Fruit fly (Drosophila melanogaster) whole organism, embryonic: ENCODE data around the gene CG34384.

ENCODE experiments used
- Adf1 ChIP-seq: fragments of 200-800 bp; sonication (Bioruptor generic); IDR thresholded peaks from 2 replicates; pipeline ENCODE4 v1.3.6; 2022; ENCODE audit warnings: missing biosample characterization, missing genetic modification characterization
- Aef1 ChIP-seq: fragments of 200-800 bp; sonication (Bioruptor generic); IDR thresholded peaks from 3 replicates; pipeline ENCODE4 v1.3.6; 2022; ENCODE audit warnings: missing biosample characterization, missing genetic modification characterization
- Blimp-1 ChIP-seq: fragments of 200-800 bp; sonication (Bioruptor generic); optimal IDR thresholded peaks from 3 replicates; lab custom pipeline; 2018; ENCODE audit warnings: missing biosample characterization, missing genetic modification characterization, mild to moderate bottlenecking, moderate library complexity, missing genetic modification reagents
- CG10565 ChIP-seq: fragments of 200-800 bp; sonication (Bioruptor generic); optimal IDR thresholded peaks from 3 replicates; lab custom pipeline; 2016; ENCODE audit warnings: missing biosample characterization, mild to moderate bottlenecking, missing genetic modification characterization
- CG11247 ChIP-seq: fragments of 200-800 bp; sonication (Bioruptor generic); IDR thresholded peaks from 2 replicates; pipeline ENCODE4 v1.3.6; 2022; ENCODE audit warnings: missing biosample characterization, missing genetic modification characterization
- CG11456 ChIP-seq: fragments of 200-800 bp; sonication (Bioruptor generic); IDR thresholded peaks from 3 replicates; pipeline ENCODE4 v1.3.6; 2022; ENCODE audit warnings: missing biosample characterization, missing genetic modification characterization
- CG11504 ChIP-seq: fragments of 200-800 bp; sonication (Bioruptor generic); optimal IDR thresholded peaks from 3 replicates; lab custom pipeline; 2019; ENCODE audit warnings: missing biosample characterization, mild to moderate bottlenecking, missing genetic modification characterization, moderate library complexity
- CG1233 ChIP-seq: fragments of 200-800 bp; sonication (Bioruptor generic); optimal IDR thresholded peaks from 4 replicates; lab custom pipeline; 2018; ENCODE audit warnings: missing biosample characterization, mild to moderate bottlenecking, missing genetic modification characterization
- CG12391 ChIP-seq: fragments of 200-800 bp; sonication (Bioruptor generic); optimal IDR thresholded peaks from 3 replicates; lab custom pipeline; 2018; ENCODE audit warnings: missing biosample characterization, mild to moderate bottlenecking, missing genetic modification characterization, moderate library complexity
- CG17328 ChIP-seq: fragments of 200-800 bp; sonication (Bioruptor generic); IDR thresholded peaks from 2 replicates; pipeline ENCODE4 v1.3.6; 2022; ENCODE audit warnings: missing biosample characterization, missing genetic modification characterization
- CG31224 ChIP-seq: fragments of 200-800 bp; sonication (Bioruptor generic); IDR thresholded peaks from 2 replicates; pipeline ENCODE4 v1.3.6; 2022; ENCODE audit warnings: missing biosample characterization, missing genetic modification characterization
- CG34376 ChIP-seq: fragments of 200-800 bp; sonication (Bioruptor generic); optimal IDR thresholded peaks from 2 replicates; lab custom pipeline; 2018; ENCODE audit warnings: missing biosample characterization, mild to moderate bottlenecking, missing genetic modification characterization
- CG4404 ChIP-seq: fragments of 200-800 bp; sonication (Bioruptor generic); IDR thresholded peaks from 2 replicates; pipeline ENCODE4 v1.3.6; 2022; ENCODE audit warnings: missing biosample characterization, missing genetic modification characterization
- CG4820 ChIP-seq: fragments of 200-800 bp; sonication (Bioruptor generic); optimal IDR thresholded peaks from 3 replicates; lab custom pipeline; 2016; ENCODE audit warnings: missing biosample characterization, missing genetic modification characterization
- CG4854 ChIP-seq: fragments of 200-800 bp; sonication (Bioruptor generic); optimal IDR thresholded peaks from 2 replicates; lab custom pipeline; 2016; ENCODE audit warnings: missing biosample characterization, missing genetic modification characterization, inconsistent platforms
- CG6854 ChIP-seq: fragments of 200-800 bp; sonication (Bioruptor generic); optimal IDR thresholded peaks from 3 replicates; lab custom pipeline; 2017; ENCODE audit warnings: missing biosample characterization, mild to moderate bottlenecking, missing genetic modification characterization
- CG7786 ChIP-seq: fragments of 200-800 bp; sonication (Bioruptor generic); optimal IDR thresholded peaks from 2 replicates; lab custom pipeline; 2016; ENCODE audit warnings: missing biosample characterization, missing genetic modification characterization
- CG7928 ChIP-seq: fragments of 200-800 bp; sonication (Bioruptor generic); optimal IDR thresholded peaks from 2 replicates; lab custom pipeline; 2017; ENCODE audit warnings: missing biosample characterization, mild to moderate bottlenecking, missing genetic modification characterization
- CG9932 ChIP-seq: fragments of 200-800 bp; sonication (Bioruptor generic); IDR thresholded peaks from 2 replicates; pipeline ENCODE4 v1.3.6; 2022; ENCODE audit warnings: missing biosample characterization, missing genetic modification characterization
- CrebB ChIP-seq: fragments of 200-800 bp; sonication (Bioruptor generic); optimal IDR thresholded peaks from 3 replicates; lab custom pipeline; 2018; ENCODE audit warnings: missing biosample characterization, mild to moderate bottlenecking, missing genetic modification characterization
- Dref ChIP-seq: fragments of 200-800 bp; sonication (Bioruptor generic); IDR thresholded peaks from 2 replicates; pipeline ENCODE4 v1.3.6; 2022; ENCODE audit warnings: missing biosample characterization, missing genetic modification characterization
- Fer1 ChIP-seq: fragments of 200-800 bp; sonication (Bioruptor generic); optimal IDR thresholded peaks from 2 replicates; lab custom pipeline; 2017; ENCODE audit warnings: missing biosample characterization, mild to moderate bottlenecking, missing genetic modification characterization
- Fer2 ChIP-seq: fragments of 200-800 bp; sonication (Bioruptor generic); optimal IDR thresholded peaks from 2 replicates; lab custom pipeline; 2018; ENCODE audit warnings: missing biosample characterization, mild to moderate bottlenecking, missing genetic modification characterization, moderate library complexity
- Hsf ChIP-seq: fragments of 200-800 bp; sonication (Bioruptor generic); optimal IDR thresholded peaks from 3 replicates; lab custom pipeline; 2016; ENCODE audit warnings: missing biosample characterization, missing genetic modification characterization
- Kr ChIP-seq: fragments of 200-800 bp; sonication (Bioruptor generic); optimal IDR thresholded peaks from 2 replicates; lab custom pipeline; 2017; ENCODE audit warnings: missing biosample characterization, mild to moderate bottlenecking, missing genetic modification characterization
- Scr ChIP-seq: fragments of 200-800 bp; sonication (Bioruptor generic); IDR thresholded peaks from 2 replicates; pipeline ENCODE4 v1.3.6; 2022; ENCODE audit warnings: missing biosample characterization, missing genetic modification characterization; ENCODE audit not compliant: partially characterized antibody
- Sry-δ ChIP-seq: fragments of 200-800 bp; sonication (Bioruptor generic); optimal IDR thresholded peaks from 2 replicates; lab custom pipeline; 2016; ENCODE audit warnings: missing biosample characterization, missing genetic modification characterization
- Taf1 ChIP-seq: fragments of 200-800 bp; sonication (Bioruptor generic); IDR thresholded peaks from 2 replicates; pipeline ENCODE4 v1.3.6; 2022; ENCODE audit warnings: missing biosample characterization, missing genetic modification characterization
- Trl ChIP-seq, 3 experiments: fragments of >200 bp in 2 of 3; fragments of 200-800 bp in 1 of 3; sonication (Bioruptor generic) in 1 of 3; optimal IDR thresholded peaks; 2 replicates in 1 of 3; 3 replicates in 2 of 3; lab custom pipeline; 2016 to 2017; ENCODE audit warnings: missing biosample characterization in 1 of 3, missing genetic modification characterization in 1 of 3
- ase ChIP-seq: fragments of 200-800 bp; sonication (Bioruptor generic); IDR thresholded peaks from 3 replicates; pipeline ENCODE4 v1.3.6; 2022; ENCODE audit warnings: missing biosample characterization, missing genetic modification characterization
- bcd ChIP-seq: fragments of 200-800 bp; sonication (Bioruptor generic); optimal IDR thresholded peaks from 2 replicates; lab custom pipeline; 2017; ENCODE audit warnings: missing biosample characterization, mild to moderate bottlenecking, missing genetic modification characterization
- btn ChIP-seq: fragments of 200-800 bp; sonication (Bioruptor generic); optimal IDR thresholded peaks from 2 replicates; lab custom pipeline; 2016; ENCODE audit warnings: missing biosample characterization, missing genetic modification characterization
- chif ChIP-seq, 2 experiments: fragments of 200-800 bp; sonication (Bioruptor generic); optimal IDR thresholded peaks; 3 replicates each; lab custom pipeline; 2016; ENCODE audit warnings: missing biosample characterization in 2 of 2, missing genetic modification characterization in 2 of 2
- corto ChIP-seq: fragments of 200-800 bp; sonication (Bioruptor generic); optimal IDR thresholded peaks from 2 replicates; lab custom pipeline; 2016; ENCODE audit warnings: missing biosample characterization, mild to moderate bottlenecking, missing genetic modification characterization, moderate library complexity
- crc ChIP-seq: fragments of 200-800 bp; sonication (Bioruptor generic); optimal IDR thresholded peaks from 2 replicates; lab custom pipeline; 2016; ENCODE audit warnings: missing biosample characterization, missing genetic modification characterization
- eve ChIP-seq, 2 experiments: fragments of >200 bp; optimal IDR thresholded peaks; 2 replicates each; lab custom pipeline; 2017; ENCODE audit warnings: missing biosample characterization in 2 of 2, missing genetic modification characterization in 2 of 2
- gro ChIP-seq: fragments of 200-800 bp; sonication (Bioruptor generic); optimal IDR thresholded peaks from 2 replicates; lab custom pipeline; 2016; ENCODE audit warnings: missing biosample characterization, missing genetic modification characterization
- ham ChIP-seq: fragments of 200-800 bp; sonication (Bioruptor generic); IDR thresholded peaks from 2 replicates; pipeline ENCODE4 v1.3.6; 2022; ENCODE audit warnings: missing biosample characterization, missing genetic modification characterization
- jing ChIP-seq: fragments of 200-800 bp; sonication (Bioruptor generic); optimal IDR thresholded peaks from 2 replicates; lab custom pipeline; 2018; ENCODE audit warnings: missing biosample characterization, mild to moderate bottlenecking, missing genetic modification characterization
- klu ChIP-seq: fragments of 200-800 bp; sonication (Bioruptor generic); IDR thresholded peaks from 2 replicates; pipeline ENCODE4 v1.3.6; 2022; ENCODE audit warnings: missing biosample characterization, missing genetic modification characterization
- kni ChIP-seq: fragments of 200-800 bp; sonication (Bioruptor generic); optimal IDR thresholded peaks from 3 replicates; lab custom pipeline; 2017; ENCODE audit warnings: mild to moderate bottlenecking, missing biosample characterization, missing genetic modification reagents, missing genetic modification characterization
- lab ChIP-seq: fragments of 200-800 bp; sonication (Bioruptor generic); optimal IDR thresholded peaks from 3 replicates; lab custom pipeline; 2017; ENCODE audit warnings: missing biosample characterization, missing genetic modification characterization, mild to moderate bottlenecking, moderate library complexity, missing genetic modification reagents
- nmo ChIP-seq: fragments of 200-800 bp; sonication (Bioruptor generic); optimal IDR thresholded peaks from 2 replicates; lab custom pipeline; 2018; ENCODE audit warnings: missing biosample characterization, mild to moderate bottlenecking, missing genetic modification characterization, moderate library complexity
- onecut ChIP-seq: fragments of 200-800 bp; sonication (Bioruptor generic); IDR thresholded peaks from 2 replicates; pipeline ENCODE4 v1.3.6; 2022; ENCODE audit warnings: missing biosample characterization, missing genetic modification characterization
- otp ChIP-seq: fragments of 200-800 bp; sonication (Bioruptor generic); IDR thresholded peaks from 3 replicates; pipeline ENCODE4, ENCODE4 v1.3.6; 2022; ENCODE audit warnings: missing biosample characterization, missing genetic modification characterization
- phol ChIP-seq: fragments of 200-800 bp; sonication (Bioruptor generic); optimal IDR thresholded peaks from 3 replicates; lab custom pipeline; 2018; ENCODE audit warnings: missing biosample characterization, mild to moderate bottlenecking, missing genetic modification characterization, moderate library complexity
- pum ChIP-seq: fragments of 200-800 bp; sonication (Bioruptor generic); optimal IDR thresholded peaks from 2 replicates; lab custom pipeline; 2016; ENCODE audit warnings: missing biosample characterization, missing genetic modification characterization
- rib ChIP-seq: fragments of 200-800 bp; sonication (Bioruptor generic); IDR thresholded peaks from 2 replicates; pipeline ENCODE4 v1.3.6; 2022; ENCODE audit warnings: missing biosample characterization, missing genetic modification characterization
- sim ChIP-seq: fragments of 200-800 bp; sonication (Bioruptor generic); IDR thresholded peaks from 2 replicates; pipeline ENCODE4 v1.3.6; 2022; ENCODE audit warnings: missing biosample characterization, missing genetic modification characterization
- vnd ChIP-seq: fragments of 200-800 bp; sonication (Bioruptor generic); IDR thresholded peaks from 3 replicates; pipeline ENCODE4 v1.3.6; 2022; ENCODE audit warnings: missing biosample characterization, missing genetic modification characterization; ENCODE audit not compliant: partially characterized antibody

The CG34384 gene

dm6 chr3R:7813981-7814529 lies at the start of gene CG34384 (continued):
- no peak for TF ChIP-seq Adf1 (GFP tag; lab: Robert Waterston, UW)
- no peak for TF ChIP-seq CrebB (tag; lab: Kevin White, UChicago)
- no peak for TF ChIP-seq rib
- TF ChIP-seq CG4820 (GFP tag; lab: Kevin White, UChicago): peak; percentile 60
- TF ChIP-seq Aef1 (GFP tag; lab: Robert Waterston, UW): peak; percentile 9; the same call in 1 of the 3 replicates
- TF ChIP-seq Trl (optimal IDR thresholded peaks at IDR 0.05; lab: Kevin White, UChicago): no peak
- TF ChIP-seq Trl (GFP tag; optimal IDR thresholded peaks at IDR 0.05; lab: Kevin White, UChicago): peak; percentile 17
- TF ChIP-seq jing (GFP tag; lab: Kevin White, UChicago): no peak
- peak; percentile 79 for TF ChIP-seq Fer1 (GFP tag; lab: Kevin White, UChicago)
- no peak for TF ChIP-seq CG17328 (GFP tag; lab: Robert Waterston, UW)
- TF ChIP-seq CG7786: peak; percentile 35
- peak; percentile 73 for TF ChIP-seq phol
- TF ChIP-seq Kr (GFP tag; lab: Kevin White, UChicago): no peak
- peak; percentile 80 for TF ChIP-seq CG11504 (tag; lab: Kevin White, UChicago)
- peak; percentile 20 for TF ChIP-seq crc (GFP tag; lab: Kevin White, UChicago)
- TF ChIP-seq vnd (GFP tag; lab: Robert Waterston, UW): no peak
- no peak for TF ChIP-seq CG10565
- peak; percentile 5 for TF ChIP-seq CG4854 (GFP tag; lab: Kevin White, UChicago)
- no peak for TF ChIP-seq Scr (GFP tag; lab: Robert Waterston, UW)
- TF ChIP-seq chif (GFP tag; optimal IDR thresholded peaks at IDR 0.05; lab: Kevin White, UChicago): peak in 1 of 2 experiments; percentile 31
- peak; percentile 80 for TF ChIP-seq CG34376 (GFP tag; lab: Kevin White, UChicago)
- TF ChIP-seq bcd (GFP tag; lab: Kevin White, UChicago): peak; percentile 64
- no peak for TF ChIP-seq eve (GFP tag; optimal IDR thresholded peaks at IDR 0.05; lab: Kevin White, UChicago)
- peak; percentile 56 for TF ChIP-seq CG1233
- no peak for TF ChIP-seq CG31224
- TF ChIP-seq kni (GFP tag; lab: Kevin White, UChicago): peak; percentile 15
- TF ChIP-seq Taf1 (GFP tag; lab: Robert Waterston, UW): no peak
- no peak for TF ChIP-seq Dref
- TF ChIP-seq sim (GFP tag; lab: Robert Waterston, UW): no peak
- peak; percentile 65 for TF ChIP-seq CG6854
- no peak for TF ChIP-seq klu (GFP tag; lab: Robert Waterston, UW)
- TF ChIP-seq btn (GFP tag; lab: Kevin White, UChicago): peak; percentile 33
- TF ChIP-seq Hsf (GFP tag; lab: Kevin White, UChicago): peak; percentile 34
- peak; percentile 49; the same call in 1 of the 2 replicates for TF ChIP-seq onecut (GFP tag; lab: Robert Waterston, UW)
- TF ChIP-seq Blimp-1 (GFP tag; lab: Kevin White, UChicago): peak; percentile 43
- TF ChIP-seq CG7928 (GFP tag; lab: Kevin White, UChicago): no peak
- TF ChIP-seq ase (GFP tag; lab: Robert Waterston, UW): 0 out of 3 replicates have a peak, but pooled peaks have one; percentile 42
- TF ChIP-seq lab (GFP tag; lab: Kevin White, UChicago): peak; percentile 74
- no peak for TF ChIP-seq otp (GFP tag; lab: Robert Waterston, UW)
- TF ChIP-seq Sry-δ: peak; percentile 21
- TF ChIP-seq CG11247 (GFP tag; lab: Robert Waterston, UW): no peak
- TF ChIP-seq CG12391: peak; percentile 45
- no peak for TF ChIP-seq corto (GFP tag; lab: Kevin White, UChicago)
- no peak for TF ChIP-seq ham (GFP tag; lab: Robert Waterston, UW)
- peak; percentile 24 for TF ChIP-seq gro (GFP tag; lab: Kevin White, UChicago)
- TF ChIP-seq Fer2: peak; percentile 25
- TF ChIP-seq CG4404: 0 out of 2 replicates have a peak, but pooled peaks have one; percentile 16
- peak; percentile 51 for TF ChIP-seq CG9932 (GFP tag; lab: Robert Waterston, UW)
- peak; percentile 62 for TF ChIP-seq nmo (GFP tag; lab: Kevin White, UChicago)
- TF ChIP-seq pum (GFP tag; lab: Kevin White, UChicago): peak; percentile 31
- TF ChIP-seq CG11456 (GFP tag; lab: Robert Waterston, UW): 0 out of 3 replicates have a peak, but pooled peaks have one; percentile 68
